Fruit fly (Drosophila melanogaster): ENCODE data around the gene CG18404.

The CG18404 gene

dm6 chr3R:30295022-30295421, 42.0 kb downstream of the CG18404 start (continued):
- TF ChIP-seq lz (GFP tag; optimal IDR thresholded peaks at IDR 0.05), result peak; percentile 19
- TF ChIP-seq fd59A (GFP tag; optimal IDR thresholded peaks at IDR 0.05), result no peak
- TF ChIP-seq acj6 (GFP tag; optimal IDR thresholded peaks at IDR 0.05), result peak; percentile 63
- no peak for TF ChIP-seq CG9139 (GFP tag; optimal IDR thresholded peaks at IDR 0.05)
- peak; percentile 60 for TF ChIP-seq OdsH (GFP tag; optimal IDR thresholded peaks at IDR 0.05)
- peak; percentile 79 for TF ChIP-seq CG15336 (GFP tag; IDR thresholded peaks at IDR 0.05)
- peak; percentile 55 for TF ChIP-seq CG6792 (GFP tag; optimal IDR thresholded peaks at IDR 0.05)
- peak; percentile 54 for TF ChIP-seq CG32006 (GFP tag; optimal IDR thresholded peaks at IDR 0.05)

DNA sequence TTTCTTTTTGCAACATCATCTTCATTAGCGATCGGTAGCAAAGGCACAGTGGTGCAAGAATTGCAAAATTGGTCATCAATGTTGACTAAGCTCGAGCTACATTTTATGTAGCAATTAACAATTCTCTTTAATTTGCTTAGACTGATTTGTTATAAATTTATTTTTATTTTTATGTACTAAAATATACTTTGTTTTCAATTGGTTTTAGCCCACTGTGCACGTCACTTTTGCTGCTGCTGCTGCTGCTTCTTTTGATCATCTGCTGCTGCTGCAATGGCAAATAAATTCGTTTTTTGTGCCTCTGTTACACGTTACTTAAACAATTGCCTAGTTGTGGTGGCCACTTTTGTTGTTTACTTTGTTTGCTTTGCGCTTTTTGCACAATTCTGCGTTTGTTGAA, 43.1 kb downstream of the CG18404 start:
- TF ChIP-seq CG7368 (GFP tag; optimal IDR thresholded peaks at IDR 0.05) (peak; percentile 83), fkh (GFP tag; optimal IDR thresholded peaks at IDR 0.05) (no peak), CG9139 (GFP tag; optimal IDR thresholded peaks at IDR 0.05) (peak; percentile 77), Ets21C (GFP tag; optimal IDR thresholded peaks at IDR 0.05) (peak; percentile 90), topi (GFP tag; optimal IDR thresholded peaks at IDR 0.05) (peak; percentile 91), ss (GFP tag; optimal IDR thresholded peaks at IDR 0.05) (peak; percentile 58 to 84), Met (GFP tag; optimal IDR thresholded peaks at IDR 0.05) (peak; percentile 84), Hr38 (GFP tag; optimal IDR thresholded peaks at IDR 0.05) (peak; percentile 25), Lpt (GFP tag; optimal IDR thresholded peaks at IDR 0.05) (peak; percentile 96), CG6854 (GFP tag; optimal IDR thresholded peaks at IDR 0.05) (peak; percentile 87), spab (GFP tag; optimal IDR thresholded peaks at IDR 0.05) (peak; percentile 87), dac (GFP tag; optimal IDR thresholded peaks at IDR 0.05) (peak; percentile 96), Ets96B (tag; optimal IDR thresholded peaks at IDR 0.05) (peak; percentile 94), CG3032 (tag; optimal IDR thresholded peaks at IDR 0.05) (peak; percentile 88), CG10669 (GFP tag; optimal IDR thresholded peaks at IDR 0.05) (peak; percentile 92), CG8119 (GFP tag; IDR thresholded peaks at IDR 0.05) (peak; percentile 99), CG15336 (GFP tag; IDR thresholded peaks at IDR 0.05) (peak; percentile 99), CG4318 (GFP tag; optimal IDR thresholded peaks at IDR 0.05) (peak; percentile 95), dsx (GFP tag; optimal IDR thresholded peaks at IDR 0.05; ENCODE audit: poor library complexity, severe bottlenecking) (peak; percentile 69), achi (GFP tag; optimal IDR thresholded peaks at IDR 0.05) (peak; percentile 97), CG16779 (tag; optimal IDR thresholded peaks at IDR 0.05) (peak; percentile 91), acj6 (GFP tag; optimal IDR thresholded peaks at IDR 0.05) (peak; percentile 97), CG6163 (GFP tag; IDR thresholded peaks at IDR 0.05) (peak; percentile 99), CG31627 (GFP tag; optimal IDR thresholded peaks at IDR 0.05) (peak; percentile 94), Hr39 (GFP tag; optimal IDR thresholded peaks at IDR 0.05) (peak; percentile 94), CG3919 (GFP tag; optimal IDR thresholded peaks at IDR 0.05) (peak; percentile 97), CG32006 (GFP tag; optimal IDR thresholded peaks at IDR 0.05) (peak; percentile 98), OdsH (GFP tag; optimal IDR thresholded peaks at IDR 0.05) (peak; percentile 97), fd59A (GFP tag; optimal IDR thresholded peaks at IDR 0.05) (peak; percentile 86), eg (GFP tag; IDR thresholded peaks at IDR 0.05) (peak; percentile 98), Eip93F (GFP tag; optimal IDR thresholded peaks at IDR 0.05) (peak; percentile 64), Smox (GFP tag; optimal IDR thresholded peaks at IDR 0.05) (peak; percentile 94), CG8319 (GFP tag; optimal IDR thresholded peaks at IDR 0.05) (peak; percentile 71), CG8632 (GFP tag; optimal IDR thresholded peaks at IDR 0.05) (peak; percentile 96), CG10631 (GFP tag; optimal IDR thresholded peaks at IDR 0.05) (peak; percentile 95), Eip78C (GFP tag) (peak; percentile 96), CG6792 (GFP tag; optimal IDR thresholded peaks at IDR 0.05) (peak; percentile 95), Sox15 (GFP tag; optimal IDR thresholded peaks at IDR 0.05) (peak; percentile 93), Sox14 (GFP tag; optimal IDR thresholded peaks at IDR 0.05) (peak; percentile 95), CG1621 (tag; optimal IDR thresholded peaks at IDR 0.05) (peak; percentile 94), svp (GFP tag) (peak; percentile 94), net (GFP tag; optimal IDR thresholded peaks at IDR 0.05) (peak; percentile 97), lz (GFP tag; optimal IDR thresholded peaks at IDR 0.05) (peak; percentile 95), CG11294 (GFP tag; IDR thresholded peaks at IDR 0.05) (peak; percentile 97), pdm3 (GFP tag; optimal IDR thresholded peaks at IDR 0.05) (peak; percentile 96), vri (GFP tag; optimal IDR thresholded peaks at IDR 0.05) (peak; percentile 86), Eip75B (GFP tag; optimal IDR thresholded peaks at IDR 0.05) (peak; percentile 94), fd85E (GFP tag; optimal IDR thresholded peaks at IDR 0.05) (peak; percentile 89), CG6276 (GFP tag; optimal IDR thresholded peaks at IDR 0.05) (peak; percentile 97)
